Fruit fly (Drosophila melanogaster) whole organism, adult: Measurements from ENCODE around the gene CG42404.

ENCODE experiments used
- CG11617 ChIP-seq: fragments of 200-800 bp; sonication (Bioruptor generic); optimal IDR thresholded peaks from 2 replicates; lab custom pipeline; 2017; ENCODE audit warnings: mild to moderate bottlenecking, missing biosample characterization, missing genetic modification reagents, missing genetic modification characterization
- CG12768 ChIP-seq: fragments of 200-800 bp; sonication (Bioruptor generic); optimal IDR thresholded peaks from 2 replicates; lab custom pipeline; 2017; ENCODE audit warnings: missing biosample characterization, missing genetic modification characterization, mild to moderate bottlenecking, moderate library complexity, missing genetic modification reagents
- CG14711 ChIP-seq: fragments of 200-800 bp; sonication (Bioruptor generic); optimal IDR thresholded peaks from 2 replicates; lab custom pipeline; 2018; ENCODE audit warnings: missing biosample characterization, mild to moderate bottlenecking, missing genetic modification characterization, moderate library complexity
- CG1620 ChIP-seq: fragments of 200-800 bp; sonication (Bioruptor generic); optimal IDR thresholded peaks from 2 replicates; lab custom pipeline; 2016; ENCODE audit warnings: missing biosample characterization, missing genetic modification characterization
- CG33017 ChIP-seq: fragments of 200-800 bp; sonication (Bioruptor generic); optimal IDR thresholded peaks from 2 replicates; lab custom pipeline; 2018; ENCODE audit warnings: missing biosample characterization, mild to moderate bottlenecking, missing genetic modification characterization, moderate library complexity
- CG5204 ChIP-seq: fragments of 200-800 bp; sonication (Bioruptor generic); optimal IDR thresholded peaks from 2 replicates; lab custom pipeline; 2016; ENCODE audit warnings: missing biosample characterization, missing genetic modification characterization
- CG7045 ChIP-seq: fragments of 200-800 bp; sonication (Bioruptor generic); optimal IDR thresholded peaks from 2 replicates; lab custom pipeline; 2017; ENCODE audit warnings: missing biosample characterization, mild to moderate bottlenecking, missing genetic modification characterization
- CG7101 ChIP-seq: fragments of 200-800 bp; sonication (Bioruptor generic); optimal IDR thresholded peaks from 2 replicates; lab custom pipeline; 2018; ENCODE audit warnings: missing biosample characterization, mild to moderate bottlenecking, missing genetic modification characterization, moderate library complexity
- Clk ChIP-seq: fragments of 200-800 bp; sonication (Bioruptor generic); optimal IDR thresholded peaks from 2 replicates; lab custom pipeline; 2017; ENCODE audit warnings: missing biosample characterization, missing genetic modification characterization
- Crg-1 ChIP-seq: fragments of 200-800 bp; sonication (Bioruptor generic); optimal IDR thresholded peaks from 2 replicates; lab custom pipeline; 2016; ENCODE audit warnings: missing biosample characterization, missing genetic modification characterization
- Hr96 ChIP-seq: fragments of 200-800 bp; sonication (Bioruptor generic); optimal IDR thresholded peaks from 2 replicates; lab custom pipeline; 2016; ENCODE audit warnings: missing biosample characterization, missing genetic modification characterization
- Mnt ChIP-seq: fragments of 200-800 bp; sonication (Bioruptor generic); optimal IDR thresholded peaks from 2 replicates; lab custom pipeline; 2016; ENCODE audit warnings: missing biosample characterization, mild to moderate bottlenecking, missing genetic modification characterization
- bab1 ChIP-seq: fragments of 200-800 bp; sonication (Bioruptor generic); optimal IDR thresholded peaks from 3 replicates; lab custom pipeline; 2019; ENCODE audit warnings: missing biosample characterization, mild to moderate bottlenecking, missing genetic modification characterization, moderate library complexity
- cic ChIP-seq: fragments of 200-800 bp; sonication (Bioruptor generic); optimal IDR thresholded peaks from 2 replicates; lab custom pipeline; 2017; ENCODE audit warnings: missing biosample characterization, mild to moderate bottlenecking, missing genetic modification characterization, moderate library complexity
- cnc ChIP-seq, 2 experiments: fragments of >200 bp; optimal IDR thresholded peaks; 2 replicates each; lab custom pipeline; 2017
- kay ChIP-seq: fragments of 200-800 bp; sonication (Bioruptor generic); peaks from one replicate; lab custom pipeline; 2016; ENCODE audit warnings: missing biosample characterization, missing genetic modification characterization, borderline replicate concordance
- ovo ChIP-seq: fragments of 200-800 bp; sonication (Bioruptor generic); optimal IDR thresholded peaks from 2 replicates; lab custom pipeline; 2016; ENCODE audit warnings: missing biosample characterization, missing genetic modification characterization
- pad ChIP-seq: fragments of 200-800 bp; sonication (Bioruptor generic); optimal IDR thresholded peaks from 3 replicates; lab custom pipeline; 2017; ENCODE audit warnings: missing biosample characterization, missing genetic modification characterization, mild to moderate bottlenecking, moderate library complexity, missing genetic modification reagents
- tj ChIP-seq: fragments of 200-800 bp; sonication (Bioruptor generic); optimal IDR thresholded peaks from 3 replicates; lab custom pipeline; 2017; ENCODE audit warnings: missing biosample characterization, mild to moderate bottlenecking, missing genetic modification characterization, moderate library complexity
- toe ChIP-seq: fragments of 200-800 bp; sonication (Bioruptor generic); optimal IDR thresholded peaks from 2 replicates; lab custom pipeline; 2016; ENCODE audit warnings: missing biosample characterization, missing genetic modification characterization

The CG42404 gene

dm6 chr3R:15249735-15250134, at the start of gene CG42404:
CG42404 (plus strand) TSS chr3R:15250094.
- TF ChIP-seq CG5204 (GFP tag; lab: Kevin White, UChicago) (no peak), ovo (GFP tag; lab: Kevin White, UChicago) (peak; percentile 39), CG11617 (GFP tag; lab: Kevin White, UChicago) (no peak)

DNA sequence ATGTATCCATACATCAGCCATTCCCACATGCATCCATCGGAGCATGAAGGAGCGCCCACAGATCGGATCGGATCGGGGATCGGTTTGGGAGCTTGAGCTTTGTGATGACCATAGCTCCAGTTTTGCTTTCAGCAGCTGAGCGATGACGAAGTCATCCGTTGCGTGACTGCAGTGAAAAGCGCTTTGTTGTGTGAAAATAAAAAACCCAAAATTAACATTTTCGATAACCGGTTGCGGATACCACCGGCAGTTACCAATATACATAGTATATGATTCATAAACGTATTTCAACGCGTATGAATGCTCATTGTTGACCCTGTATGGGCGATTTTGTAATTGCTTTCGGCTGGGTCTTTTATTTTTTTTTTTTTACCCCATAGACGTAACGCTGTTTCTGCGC, 44.7 kb upstream of the CG42404 start:
- TF ChIP-seq Mnt (GFP tag; lab: Kevin White, UChicago), result no peak
- no peak for TF ChIP-seq Clk (GFP tag; lab: Kevin White, UChicago)
- TF ChIP-seq Hr96 (GFP tag; lab: Kevin White, UChicago), result no peak
- no peak for TF ChIP-seq bab1 (GFP tag; lab: Kevin White, UChicago)
- no peak for TF ChIP-seq CG7101 (tag; lab: Kevin White, UChicago)
- TF ChIP-seq ovo (GFP tag; lab: Kevin White, UChicago), result no peak
- no peak for TF ChIP-seq CG1620 (GFP tag; lab: Kevin White, UChicago)
- TF ChIP-seq cnc (optimal IDR thresholded peaks at IDR 0.05; lab: Kevin White, UChicago), result no peak
- TF ChIP-seq tj, result no peak
- no peak for TF ChIP-seq CG33017 (tag; lab: Kevin White, UChicago)
- TF ChIP-seq kay (GFP tag; lab: Kevin White, UChicago), result no peak
- TF ChIP-seq CG5204 (GFP tag; lab: Kevin White, UChicago), result no peak
- TF ChIP-seq Crg-1 (GFP tag; lab: Kevin White, UChicago), result no peak
- TF ChIP-seq cic (GFP tag; lab: Kevin White, UChicago), result no peak
- TF ChIP-seq CG11617 (GFP tag; lab: Kevin White, UChicago), result no peak

DNA sequence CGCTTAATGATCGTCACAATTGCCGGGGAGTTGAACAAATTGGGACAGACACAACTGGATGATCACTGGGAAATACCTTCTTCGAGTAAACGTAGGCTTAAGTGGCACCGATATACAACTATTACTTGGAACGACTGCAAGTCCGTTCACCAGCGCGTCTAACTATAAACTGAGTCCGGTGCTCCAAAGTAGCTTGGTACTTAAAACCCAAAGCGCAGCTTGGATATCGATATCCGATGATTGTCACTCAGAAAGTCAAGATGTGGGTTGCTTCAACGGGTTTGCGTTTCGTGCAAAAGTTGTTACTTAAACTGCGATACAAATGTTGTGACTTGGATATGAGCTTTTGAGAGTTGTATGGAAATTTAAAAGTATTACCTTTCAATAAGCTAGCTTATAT, 43.6 kb upstream of the CG42404 start, which contains the start of gene Spn88Ea:
Gene Spn88Ea, minus strand, starts transcription at position 175 of the 400 bp plus-strand sequence.
- no peak for TF ChIP-seq CG7101 (tag; lab: Kevin White, UChicago)
- TF ChIP-seq CG33017 (tag; lab: Kevin White, UChicago), result peak; percentile 7
- no peak for TF ChIP-seq CG14711 (tag; lab: Kevin White, UChicago)
- no peak for TF ChIP-seq CG11617 (GFP tag; lab: Kevin White, UChicago)
- TF ChIP-seq bab1 (GFP tag; lab: Kevin White, UChicago), result peak; percentile 51

DNA sequence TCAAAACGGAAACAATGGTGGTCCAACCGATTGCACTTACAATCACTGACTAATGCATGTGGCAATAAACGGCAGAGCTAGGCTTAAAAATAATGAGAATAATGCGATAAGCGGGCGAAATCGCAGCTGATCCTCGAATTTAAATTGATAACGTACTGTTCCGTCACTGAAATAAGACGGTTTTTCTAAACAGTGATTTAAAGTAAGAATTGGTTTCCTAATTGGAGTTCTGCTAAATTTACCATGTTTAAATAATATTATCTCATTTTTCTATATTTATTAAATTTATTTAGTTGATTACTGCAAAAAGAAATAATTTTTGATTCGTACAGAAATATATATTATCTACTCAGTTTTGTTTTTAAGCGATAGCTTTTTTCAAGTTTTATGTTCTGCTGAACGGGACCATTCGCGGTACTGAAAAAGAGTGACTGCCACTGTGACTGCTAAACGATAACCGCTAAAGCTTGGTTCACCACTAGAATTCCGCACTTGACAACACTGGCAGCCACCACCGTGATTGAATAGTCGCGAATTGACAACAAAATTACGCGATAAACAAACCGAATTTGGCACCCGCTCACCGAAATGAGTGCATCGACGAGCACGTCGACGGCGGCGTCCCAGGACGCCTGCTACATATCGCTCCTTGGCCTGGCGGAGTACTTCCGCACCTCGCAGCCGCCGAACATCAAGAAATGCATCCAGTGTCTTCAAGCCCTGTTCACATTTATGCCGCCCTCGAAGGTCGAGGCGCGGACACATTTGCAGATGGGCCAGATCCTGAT, 41.0 kb upstream of the CG42404 start, which contains the start of the genes Spn88Eb and Mau2:
Gene Spn88Eb, minus strand, starts transcription at position 51 of the 788 bp plus-strand sequence.
Gene Mau2, plus strand, starts transcription at position 493 of the 788 bp plus-strand sequence.
- TF ChIP-seq Clk (GFP tag; lab: Kevin White, UChicago), result peak; percentile 71
- TF ChIP-seq CG7101 (tag; lab: Kevin White, UChicago), result peak; percentile 56
- TF ChIP-seq Mnt (GFP tag; lab: Kevin White, UChicago), result peak; percentile 68
- peak; percentile 55 for TF ChIP-seq Crg-1 (GFP tag; lab: Kevin White, UChicago)
- TF ChIP-seq Hr96 (GFP tag; lab: Kevin White, UChicago), result no peak
- peak; percentile 25 for TF ChIP-seq tj
- TF ChIP-seq CG14711 (tag; lab: Kevin White, UChicago), result peak; percentile 43
- peak; percentile 62 for TF ChIP-seq CG12768 (GFP tag; lab: Kevin White, UChicago)
- peak; percentile 21 for TF ChIP-seq ovo (GFP tag; lab: Kevin White, UChicago)
- TF ChIP-seq CG1620 (GFP tag; lab: Kevin White, UChicago), result peak; percentile 73
- TF ChIP-seq cic (GFP tag; lab: Kevin White, UChicago), result peak; percentile 45
- peak; percentile 54 for TF ChIP-seq CG7045 (GFP tag; lab: Kevin White, UChicago)
- peak; percentile 58 for TF ChIP-seq CG11617 (GFP tag; lab: Kevin White, UChicago)
- TF ChIP-seq cnc (optimal IDR thresholded peaks at IDR 0.05; lab: Kevin White, UChicago), result no peak
- peak; percentile 33 for TF ChIP-seq CG33017 (tag; lab: Kevin White, UChicago)
- peak; percentile 59 for TF ChIP-seq pad (GFP tag; lab: Kevin White, UChicago)
- peak; percentile 74 for TF ChIP-seq toe (GFP tag; lab: Kevin White, UChicago)
- TF ChIP-seq kay (GFP tag; lab: Kevin White, UChicago), result no peak
- TF ChIP-seq CG5204 (GFP tag; lab: Kevin White, UChicago), result no peak
- peak; percentile 2 for TF ChIP-seq bab1 (GFP tag; lab: Kevin White, UChicago)

dm6 chr3R:15213362-15213989, 36.4 kb upstream of the CG42404 start, which contains the start of the genes CG6654 and CG4210:
CG6654 (minus strand) TSS chr3R:15213658.
CG4210 (plus strand) TSS chr3R:15213974.
- TF ChIP-seq Hr96 (GFP tag; lab: Kevin White, UChicago), result no peak
- peak; percentile 28 for TF ChIP-seq CG14711 (tag; lab: Kevin White, UChicago)
- peak; percentile 29 for TF ChIP-seq CG11617 (GFP tag; lab: Kevin White, UChicago)
- peak; percentile 15 for TF ChIP-seq pad (GFP tag; lab: Kevin White, UChicago)
- no peak for TF ChIP-seq kay (GFP tag; lab: Kevin White, UChicago)
- TF ChIP-seq toe (GFP tag; lab: Kevin White, UChicago), result peak; percentile 5
- peak; percentile 9 for TF ChIP-seq CG7101 (tag; lab: Kevin White, UChicago)
- TF ChIP-seq bab1 (GFP tag; lab: Kevin White, UChicago), result peak; percentile 9
